Fruit fly (Drosophila melanogaster) whole organism, embryonic: ENCODE measurements around the gene CG31019.

Experiments used
- Ada2b ChIP-seq: fragments of 200-800 bp; sonication (Bioruptor generic); IDR thresholded peaks from 2 replicates; pipeline ENCODE4 v1.3.6; 2022; ENCODE audit warnings: missing biosample characterization, missing genetic modification characterization
- B-H1 ChIP-seq: fragments of 200-800 bp; sonication (Bioruptor generic); IDR thresholded peaks from 3 replicates; pipeline ENCODE4 v1.3.6; 2022; ENCODE audit warnings: missing biosample characterization, missing genetic modification characterization
- CG10147 ChIP-seq: fragments of 200-800 bp; sonication (Bioruptor generic); optimal IDR thresholded peaks from 2 replicates; lab custom pipeline; 2019; ENCODE audit warnings: missing biosample characterization, mild to moderate bottlenecking, missing genetic modification characterization, moderate library complexity
- CG1024 ChIP-seq: fragments of 200-800 bp; sonication (Bioruptor generic); IDR thresholded peaks from 2 replicates; pipeline ENCODE4 v1.3.6; 2022; ENCODE audit warnings: missing biosample characterization, missing genetic modification characterization
- CG10267 ChIP-seq: fragments of 200-800 bp; sonication (Bioruptor generic); optimal IDR thresholded peaks from 2 replicates; lab custom pipeline; 2018; ENCODE audit warnings: missing biosample characterization, mild to moderate bottlenecking, missing genetic modification characterization, moderate library complexity
- CG11093 ChIP-seq: fragments of 200-800 bp; sonication (Bioruptor generic); IDR thresholded peaks from 3 replicates; pipeline ENCODE4 v1.3.6; 2022; ENCODE audit warnings: missing biosample characterization, missing genetic modification characterization
- CG11560 ChIP-seq: fragments of 200-800 bp; sonication (Bioruptor generic); IDR thresholded peaks from 3 replicates; pipeline ENCODE4 v1.3.6; 2022; ENCODE audit warnings: missing biosample characterization, missing genetic modification characterization
- CG11696 ChIP-seq: fragments of 200-800 bp; sonication (Bioruptor generic); IDR thresholded peaks from 2 replicates; pipeline ENCODE4 v1.3.6; 2022; ENCODE audit warnings: missing biosample characterization, missing genetic modification characterization
- CG12299 ChIP-seq: fragments of 200-800 bp; sonication (Bioruptor generic); optimal IDR thresholded peaks from 2 replicates; lab custom pipeline; 2018; ENCODE audit warnings: missing biosample characterization, mild to moderate bottlenecking, missing genetic modification characterization
- CG13624 ChIP-seq: fragments of 200-800 bp; sonication (Bioruptor generic); optimal IDR thresholded peaks from 2 replicates; lab custom pipeline; 2016; ENCODE audit warnings: missing biosample characterization, missing genetic modification characterization
- CG14050 ChIP-seq: fragments of 200-800 bp; sonication (Bioruptor generic); IDR thresholded peaks from 3 replicates; pipeline ENCODE4 v1.3.6; 2022; ENCODE audit warnings: missing biosample characterization, missing genetic modification characterization
- CG14441 ChIP-seq: fragments of 200-800 bp; sonication (Bioruptor generic); IDR thresholded peaks from 2 replicates; pipeline ENCODE4 v1.3.6; 2022; ENCODE audit warnings: missing biosample characterization, missing genetic modification characterization
- CG14710 ChIP-seq: fragments of 200-800 bp; sonication (Bioruptor generic); optimal IDR thresholded peaks from 3 replicates; lab custom pipeline; 2019; ENCODE audit warnings: missing biosample characterization, mild to moderate bottlenecking, missing genetic modification characterization, moderate library complexity
- CG15011 ChIP-seq: fragments of 200-800 bp; sonication (Bioruptor generic); optimal IDR thresholded peaks from 3 replicates; lab custom pipeline; 2018; ENCODE audit warnings: missing biosample characterization, mild to moderate bottlenecking, missing genetic modification characterization
- CG17385 ChIP-seq: fragments of 200-800 bp; sonication (Bioruptor generic); optimal IDR thresholded peaks from 3 replicates; lab custom pipeline; 2018; ENCODE audit warnings: missing biosample characterization, mild to moderate bottlenecking, missing genetic modification characterization
- CG18764 ChIP-seq: fragments of 200-800 bp; sonication (Bioruptor generic); optimal IDR thresholded peaks from 3 replicates; lab custom pipeline; 2016; ENCODE audit warnings: missing biosample characterization, missing genetic modification characterization
- CG2116 ChIP-seq: fragments of 200-800 bp; sonication (Bioruptor generic); optimal IDR thresholded peaks from 3 replicates; lab custom pipeline; 2018; ENCODE audit warnings: missing biosample characterization, mild to moderate bottlenecking, missing genetic modification characterization
- CG2889 ChIP-seq: fragments of 200-800 bp; sonication (Bioruptor generic); IDR thresholded peaks from 3 replicates; pipeline ENCODE4 v1.3.6; 2022; ENCODE audit warnings: missing biosample characterization, missing genetic modification characterization
- CG3407 ChIP-seq: fragments of 200-800 bp; sonication (Bioruptor generic); optimal IDR thresholded peaks from 2 replicates; lab custom pipeline; 2018; ENCODE audit warnings: missing biosample characterization, mild to moderate bottlenecking, missing genetic modification characterization
- CG34422 ChIP-seq: fragments of 200-800 bp; sonication (Bioruptor generic); IDR thresholded peaks from 3 replicates; pipeline ENCODE4 v1.3.6; 2022; ENCODE audit warnings: missing biosample characterization, missing genetic modification characterization
- CG4617 ChIP-seq: fragments of 200-800 bp; sonication (Bioruptor generic); optimal IDR thresholded peaks from 3 replicates; lab custom pipeline; 2016; ENCODE audit warnings: missing biosample characterization, missing genetic modification characterization, borderline replicate concordance
- CG6683 ChIP-seq: fragments of 200-800 bp; sonication (Bioruptor generic); optimal IDR thresholded peaks from 2 replicates; lab custom pipeline; 2017; ENCODE audit warnings: missing biosample characterization, mild to moderate bottlenecking, missing genetic modification characterization, missing genetic modification reagents
- CG6791 ChIP-seq: fragments of 200-800 bp; sonication (Bioruptor generic); IDR thresholded peaks from 3 replicates; pipeline ENCODE4 v1.3.6; 2022; ENCODE audit warnings: missing biosample characterization, missing genetic modification characterization; ENCODE audit not compliant: partially characterized antibody
- CG7839 ChIP-seq: fragments of 200-800 bp; sonication (Bioruptor generic); optimal IDR thresholded peaks from 3 replicates; lab custom pipeline; 2018; ENCODE audit warnings: missing biosample characterization, mild to moderate bottlenecking, missing genetic modification characterization, moderate library complexity
- CG8089 ChIP-seq: fragments of 200-800 bp; sonication (Bioruptor generic); optimal IDR thresholded peaks from 3 replicates; lab custom pipeline; 2016; ENCODE audit warnings: missing biosample characterization, missing genetic modification characterization
- CG9609 ChIP-seq: fragments of 200-800 bp; sonication (Bioruptor generic); optimal IDR thresholded peaks from 3 replicates; lab custom pipeline; 2016; ENCODE audit warnings: missing biosample characterization, missing genetic modification characterization
- CoRest ChIP-seq: fragments of 200-800 bp; sonication (Bioruptor generic); optimal IDR thresholded peaks from 3 replicates; lab custom pipeline; 2018; ENCODE audit warnings: missing biosample characterization, mild to moderate bottlenecking, missing genetic modification characterization, moderate library complexity
- ERR ChIP-seq: fragments of 200-800 bp; sonication (Bioruptor generic); optimal IDR thresholded peaks from 2 replicates; lab custom pipeline; 2016; ENCODE audit warnings: missing biosample characterization, missing genetic modification characterization
- Hey ChIP-seq: fragments of 200-800 bp; sonication (Bioruptor generic); optimal IDR thresholded peaks from 3 replicates; lab custom pipeline; 2018; ENCODE audit warnings: missing biosample characterization, mild to moderate bottlenecking, missing genetic modification characterization
- Hmr ChIP-seq: fragments of 200-800 bp; sonication (Bioruptor generic); optimal IDR thresholded peaks from 3 replicates; lab custom pipeline; 2017; ENCODE audit warnings: mild to moderate bottlenecking, missing biosample characterization, missing genetic modification reagents, missing genetic modification characterization
- NfI ChIP-seq: fragments of 200-800 bp; sonication (Bioruptor generic); optimal IDR thresholded peaks from 3 replicates; lab custom pipeline; 2018; ENCODE audit warnings: missing biosample characterization, mild to moderate bottlenecking, missing genetic modification characterization, moderate library complexity
- Oli ChIP-seq: fragments of 200-800 bp; sonication (Bioruptor generic); optimal IDR thresholded peaks from 2 replicates; lab custom pipeline; 2018; ENCODE audit warnings: missing biosample characterization, mild to moderate bottlenecking, missing genetic modification characterization, moderate library complexity
- Pdp1 ChIP-seq, 2 experiments: fragments of 200-800 bp; sonication (Bioruptor generic); optimal IDR thresholded peaks; 3 replicates each; lab custom pipeline; 2016; ENCODE audit warnings: missing biosample characterization in 2 of 2, missing genetic modification characterization in 2 of 2, mild to moderate bottlenecking in 1 of 2, moderate library complexity in 1 of 2
- YL-1 ChIP-seq: fragments of 200-800 bp; sonication (Bioruptor generic); optimal IDR thresholded peaks from 3 replicates; lab custom pipeline; 2017; ENCODE audit warnings: missing biosample characterization, mild to moderate bottlenecking, missing genetic modification characterization
- ase ChIP-seq: fragments of 200-800 bp; sonication (Bioruptor generic); IDR thresholded peaks from 3 replicates; pipeline ENCODE4 v1.3.6; 2022; ENCODE audit warnings: missing biosample characterization, missing genetic modification characterization
- br ChIP-seq: fragments of >200 bp; optimal IDR thresholded peaks from 2 replicates; lab custom pipeline; 2017
- crc ChIP-seq: fragments of 200-800 bp; sonication (Bioruptor generic); optimal IDR thresholded peaks from 2 replicates; lab custom pipeline; 2016; ENCODE audit warnings: missing biosample characterization, missing genetic modification characterization
- dimm ChIP-seq: fragments of 200-800 bp; sonication (Bioruptor generic); IDR thresholded peaks from 2 replicates; pipeline ENCODE4 v1.3.6; 2022; ENCODE audit warnings: missing biosample characterization, missing genetic modification characterization
- exex ChIP-seq: fragments of 200-800 bp; sonication (Bioruptor generic); optimal IDR thresholded peaks from 4 replicates; lab custom pipeline; 2018; ENCODE audit warnings: missing biosample characterization, mild to moderate bottlenecking, missing genetic modification characterization, moderate library complexity
- her ChIP-seq: fragments of 200-800 bp; sonication (Bioruptor generic); optimal IDR thresholded peaks from 2 replicates; lab custom pipeline; 2016; ENCODE audit warnings: missing biosample characterization, missing genetic modification characterization
- kay ChIP-seq: fragments of 200-800 bp; sonication (Bioruptor generic); optimal IDR thresholded peaks from 2 replicates; lab custom pipeline; 2016; ENCODE audit warnings: missing biosample characterization, missing genetic modification characterization
- odd ChIP-seq: fragments of 200-800 bp; sonication (Bioruptor generic); optimal IDR thresholded peaks from 2 replicates; lab custom pipeline; 2017; ENCODE audit warnings: missing biosample characterization, mild to moderate bottlenecking, missing genetic modification characterization
- pnt ChIP-seq: fragments of 200-800 bp; sonication (Bioruptor generic); optimal IDR thresholded peaks from 3 replicates; lab custom pipeline; 2016; ENCODE audit warnings: missing biosample characterization, missing genetic modification characterization
- schlank ChIP-seq: fragments of 200-800 bp; sonication (Bioruptor generic); optimal IDR thresholded peaks from 2 replicates; lab custom pipeline; 2018; ENCODE audit warnings: missing biosample characterization, mild to moderate bottlenecking, missing genetic modification characterization
- sens-2 ChIP-seq: fragments of 200-800 bp; sonication (Bioruptor generic); IDR thresholded peaks from 2 replicates; pipeline ENCODE4 v1.3.6; 2022; ENCODE audit warnings: missing biosample characterization, missing genetic modification characterization
- sisA ChIP-seq: fragments of 200-800 bp; sonication (Bioruptor generic); IDR thresholded peaks from 2 replicates; pipeline ENCODE4 v1.3.6; 2022; ENCODE audit warnings: missing biosample characterization, missing genetic modification characterization
- slou ChIP-seq: fragments of 200-800 bp; sonication (Bioruptor generic); optimal IDR thresholded peaks from 3 replicates; lab custom pipeline; 2016; ENCODE audit warnings: missing biosample characterization, missing genetic modification characterization
- ssp ChIP-seq: fragments of 200-800 bp; sonication (Bioruptor generic); IDR thresholded peaks from 2 replicates; pipeline ENCODE4 v1.3.6; 2022; ENCODE audit warnings: missing biosample characterization, missing genetic modification characterization
- tll ChIP-seq, 2 experiments: fragments of 200-800 bp in 1 of 2; fragments of >200 bp in 1 of 2; sonication (Bioruptor generic) in 1 of 2; optimal IDR thresholded peaks; 2 replicates each; lab custom pipeline; 2017 to 2019; ENCODE audit warnings: missing biosample characterization in 2 of 2, missing genetic modification characterization in 2 of 2, mild to moderate bottlenecking in 1 of 2, moderate library complexity in 1 of 2
- toy ChIP-seq: fragments of 200-800 bp; sonication (Bioruptor generic); IDR thresholded peaks from 2 replicates; pipeline ENCODE4 v1.3.6; 2022; ENCODE audit warnings: missing biosample characterization, missing genetic modification characterization

CG31019 gene

DNA sequence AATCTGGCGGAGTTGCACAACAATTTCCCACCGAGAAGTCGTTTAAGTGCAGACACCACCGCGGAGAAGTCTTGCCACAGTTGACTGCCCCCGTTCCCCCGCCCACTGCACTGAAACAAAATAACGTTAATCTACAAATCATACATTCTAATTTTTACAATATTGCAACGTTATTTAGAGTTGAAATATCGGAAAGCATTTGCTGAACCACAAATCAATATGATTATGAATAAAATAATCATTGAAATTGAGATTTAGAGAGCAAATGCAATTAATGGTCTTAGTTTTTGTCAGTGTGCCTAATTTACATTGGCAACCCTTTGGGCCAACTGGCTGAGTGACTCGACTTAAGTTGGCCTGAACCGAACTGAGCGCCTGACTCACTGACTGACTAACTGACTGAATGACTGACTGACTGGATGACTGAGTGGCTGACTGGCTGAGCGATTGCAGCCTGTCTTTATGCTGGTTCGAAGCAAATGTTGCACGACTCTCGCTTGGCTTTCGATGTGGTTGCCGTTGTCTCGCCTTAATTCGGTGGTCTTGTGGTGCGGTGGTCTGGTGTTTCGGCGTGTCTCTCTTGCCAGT is 26.2 kb upstream of the CG31019 start (continued):
- TF ChIP-seq schlank (tag; lab: Kevin White, UChicago): no peak
- TF ChIP-seq NfI (GFP tag; lab: Kevin White, UChicago): peak; percentile 72
- TF ChIP-seq pnt: peak; percentile 67
- TF ChIP-seq Oli (tag; lab: Kevin White, UChicago): peak; percentile 87
- TF ChIP-seq CG2116: peak; percentile 14
- TF ChIP-seq ase (GFP tag; lab: Robert Waterston, UW): peak; percentile 81
- peak; percentile 69 for TF ChIP-seq Hmr
- peak; percentile 30 for TF ChIP-seq odd (GFP tag; lab: Kevin White, UChicago)
- TF ChIP-seq CG10147 (GFP tag; lab: Kevin White, UChicago): peak; percentile 65
- peak; percentile 87 for TF ChIP-seq CG14441
- TF ChIP-seq CG2889 (GFP tag; lab: Robert Waterston, UW): peak; percentile 42; the same call in 1 of the 3 replicates
- peak; percentile 64 for TF ChIP-seq B-H1
- peak; percentile 76 for TF ChIP-seq CG10267 (tag; lab: Kevin White, UChicago)
- TF ChIP-seq her (GFP tag; lab: Kevin White, UChicago): peak; percentile 28
- no peak for TF ChIP-seq toy
- peak; percentile 64 for TF ChIP-seq sens-2 (GFP tag; lab: Robert Waterston, UW)
- TF ChIP-seq CG18764: peak; percentile 42
- peak; percentile 46 for TF ChIP-seq CG9609 (GFP tag; lab: Kevin White, UChicago)
- TF ChIP-seq kay (GFP tag; lab: Kevin White, UChicago): peak; percentile 45
- peak; percentile 51 to 72 for TF ChIP-seq Pdp1 (GFP tag; optimal IDR thresholded peaks at IDR 0.05; lab: Kevin White, UChicago)
- peak; percentile 60; the same call in 2 of the 3 replicates for TF ChIP-seq CG34422 (GFP tag; lab: Robert Waterston, UW)
- TF ChIP-seq CG4617 (GFP tag; lab: Kevin White, UChicago): no peak
- no peak for TF ChIP-seq CG15011 (GFP tag; lab: Kevin White, UChicago)
- TF ChIP-seq Hey (tag; lab: Kevin White, UChicago): no peak
- peak; percentile 51 for TF ChIP-seq CG8089 (GFP tag; lab: Kevin White, UChicago)
- TF ChIP-seq Ada2b (GFP tag; lab: Robert Waterston, UW): peak; percentile 84
- peak; percentile 45 for TF ChIP-seq ERR
- peak; percentile 43 for TF ChIP-seq CG13624
- TF ChIP-seq YL-1: peak; percentile 12
- TF ChIP-seq CG11560 (tag; lab: Robert Waterston, UW): no peak; the same call in 2 of the 3 replicates
- TF ChIP-seq CG14050: peak; percentile 62; the same call in 2 of the 3 replicates
- TF ChIP-seq dimm (GFP tag; lab: Robert Waterston, UW): peak; percentile 83
- peak; percentile 76 for TF ChIP-seq CG17385 (GFP tag; lab: Kevin White, UChicago)
- peak; percentile 5 for TF ChIP-seq exex (tag; lab: Kevin White, UChicago)
- peak; percentile 69 for TF ChIP-seq CG3407 (GFP tag; lab: Kevin White, UChicago)
- TF ChIP-seq CG14710: peak; percentile 82
- TF ChIP-seq CG12299: peak; percentile 72
- peak; percentile 86 for TF ChIP-seq sisA (GFP tag; lab: Robert Waterston, UW)
- TF ChIP-seq tll (GFP tag; optimal IDR thresholded peaks at IDR 0.05; lab: Kevin White, UChicago): peak in 1 of 2 experiments; percentile 55
- no peak for TF ChIP-seq CG6791 (GFP tag; lab: Robert Waterston, UW)
- TF ChIP-seq CG11696 (GFP tag; lab: Robert Waterston, UW): peak; percentile 59
- peak; percentile 51 for TF ChIP-seq crc (GFP tag; lab: Kevin White, UChicago)
- peak; percentile 48 for TF ChIP-seq CG6683 (GFP tag; lab: Kevin White, UChicago)
- TF ChIP-seq CG1024: peak; percentile 71
- peak; percentile 81 for TF ChIP-seq CoRest
- no peak for TF ChIP-seq slou (GFP tag; lab: Kevin White, UChicago)
- no peak for TF ChIP-seq br
- peak; percentile 72; the same call in 2 of the 3 replicates for TF ChIP-seq CG11093 (GFP tag; lab: Robert Waterston, UW)
- TF ChIP-seq CG7839 (tag; lab: Kevin White, UChicago): peak; percentile 83
- peak; percentile 61; the same call in 1 of the 2 replicates for TF ChIP-seq ssp (GFP tag; lab: Robert Waterston, UW)
